Fruit fly (Drosophila melanogaster): Measurements from ENCODE around the gene dnc.
A peak's percentile ranks its signal among the peaks of the same experiment; 100 is the strongest.

Gene dnc

DNA sequence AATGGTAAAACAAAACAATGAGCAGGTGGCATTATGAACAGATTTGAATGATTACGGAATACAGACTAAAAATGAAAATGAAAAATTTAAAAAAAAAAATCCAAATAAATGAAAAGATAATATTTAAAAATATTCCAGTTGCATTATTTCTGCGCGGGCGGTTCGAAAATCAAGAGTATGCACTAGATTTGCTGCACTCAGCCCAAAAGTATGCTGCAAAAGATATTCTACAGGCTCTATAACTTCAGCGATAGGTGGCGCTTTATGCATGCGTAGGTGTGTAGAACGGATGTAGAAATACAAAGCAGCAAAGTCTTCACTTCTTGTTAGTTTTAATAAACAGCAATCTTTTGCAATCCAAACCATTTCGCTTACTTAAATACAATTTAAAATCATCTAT lies 167.4 kb downstream of the dnc start:
- TF ChIP-seq Myc (optimal IDR thresholded peaks at IDR 0.05) (peak; percentile 73), brk (GFP tag; optimal IDR thresholded peaks at IDR 0.05) (peak; percentile 7), Dif (GFP tag; optimal IDR thresholded peaks at IDR 0.05; ENCODE audit: partially characterized antibody) (no peak)

DNA sequence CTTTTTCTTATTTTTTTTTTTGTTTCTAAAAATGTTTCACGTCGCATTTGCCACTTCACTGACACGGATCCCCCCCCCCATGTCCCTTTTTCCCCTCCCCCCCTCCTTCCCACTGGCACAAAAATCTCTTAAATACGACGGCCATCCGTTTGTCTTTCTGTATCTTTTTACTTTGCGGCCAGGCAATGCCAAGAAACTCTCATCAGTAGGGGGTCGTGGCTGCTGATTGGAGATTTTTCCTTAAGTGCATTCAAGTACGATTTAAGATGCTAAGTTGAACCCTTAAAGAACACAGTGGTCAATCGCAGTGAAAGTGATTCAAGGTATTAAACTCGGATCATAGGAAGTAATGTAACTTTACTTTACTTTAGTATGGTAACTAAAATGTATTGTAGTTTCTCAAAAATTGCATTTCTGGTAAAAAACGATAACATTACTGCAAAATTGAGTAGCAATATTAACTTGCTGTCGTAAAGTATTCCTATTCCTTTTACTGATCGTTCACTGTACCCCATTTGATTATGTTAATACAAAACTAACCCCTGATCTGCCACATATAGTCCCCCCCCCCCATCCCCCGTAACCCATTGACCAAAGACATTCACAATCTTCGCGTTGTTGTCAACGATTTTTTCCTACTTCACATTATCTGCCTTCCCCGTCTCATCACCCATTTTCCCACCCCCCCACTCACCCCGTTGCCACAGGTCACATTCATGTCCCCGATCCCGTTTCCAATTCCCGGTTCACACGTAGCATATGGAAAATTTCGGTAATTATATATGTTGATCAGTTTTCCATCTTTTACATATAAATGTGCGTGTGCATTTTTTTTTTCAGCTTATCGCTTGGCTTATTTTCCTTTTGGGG lies 168.4 kb downstream of the dnc start:
- TF ChIP-seq psq (GFP tag; optimal IDR thresholded peaks at IDR 0.05), result no peak

DNA sequence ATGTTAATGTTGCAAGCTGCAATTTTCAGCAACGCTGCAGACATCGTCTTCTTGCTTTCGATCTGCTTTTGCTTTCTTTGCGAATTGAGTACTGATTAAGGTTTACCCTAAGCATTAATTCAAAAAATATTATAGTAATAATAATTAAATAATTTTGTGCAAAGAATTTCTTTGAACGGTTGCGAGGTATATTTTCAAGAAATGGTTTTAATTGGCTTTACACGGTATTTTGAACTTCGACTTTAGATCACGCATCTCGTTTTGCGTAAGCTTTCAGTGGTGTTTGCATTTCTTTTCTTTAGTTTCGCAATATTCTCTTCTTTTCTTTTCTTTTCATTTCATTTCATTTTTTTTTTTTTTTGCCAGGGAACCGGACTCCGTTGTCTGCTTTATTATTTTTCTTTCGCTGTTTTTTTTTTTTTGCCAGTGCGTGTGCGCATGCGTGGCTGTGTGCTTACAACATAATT lies 170.4 kb downstream of the dnc start:
- TF ChIP-seq lola (GFP tag; optimal IDR thresholded peaks at IDR 0.05), result no peak
- TF ChIP-seq dsf (GFP tag; optimal IDR thresholded peaks at IDR 0.05; ENCODE audit: borderline replicate concordance), result no peak
- no peak for TF ChIP-seq Mio (GFP tag; optimal IDR thresholded peaks at IDR 0.05)
- TF ChIP-seq dmrt93B (GFP tag; optimal IDR thresholded peaks at IDR 0.05), result peak; percentile 67
- TF ChIP-seq jim (GFP tag; optimal IDR thresholded peaks at IDR 0.05), result no peak
- TF ChIP-seq HLH106 (tag; optimal IDR thresholded peaks at IDR 0.05), result peak; percentile 86
- TF ChIP-seq Vsx2 (GFP tag; optimal IDR thresholded peaks at IDR 0.05; ENCODE audit: partially characterized antibody), result no peak
- no peak for TF ChIP-seq GATAd (GFP tag; optimal IDR thresholded peaks at IDR 0.05)
- TF ChIP-seq rgr (GFP tag; optimal IDR thresholded peaks at IDR 0.05), result peak; percentile 82
- no peak for TF ChIP-seq N (GFP tag; optimal IDR thresholded peaks at IDR 0.05)
- TF ChIP-seq sage (GFP tag; optimal IDR thresholded peaks at IDR 0.05), result peak; percentile 77
- peak; percentile 60 for TF ChIP-seq ey (GFP tag; optimal IDR thresholded peaks at IDR 0.05)
- TF ChIP-seq Dfd (GFP tag; optimal IDR thresholded peaks at IDR 0.05), result no peak
- peak; percentile 76 for TF ChIP-seq h (GFP tag; optimal IDR thresholded peaks at IDR 0.05)
- TF ChIP-seq pan (optimal IDR thresholded peaks at IDR 0.05), result no peak
- no peak for TF ChIP-seq Jra (GFP tag; optimal IDR thresholded peaks at IDR 0.05)
- TF ChIP-seq br (GFP tag; optimal IDR thresholded peaks at IDR 0.05), result peak; percentile 59
- TF ChIP-seq CG9705 (GFP tag; optimal IDR thresholded peaks at IDR 0.05), result no peak
- no peak for TF ChIP-seq Myc (optimal IDR thresholded peaks at IDR 0.05)
- peak; percentile 87 for TF ChIP-seq Sp1 (GFP tag; optimal IDR thresholded peaks at IDR 0.05)
- TF ChIP-seq dl (GFP tag; optimal IDR thresholded peaks at IDR 0.05; ENCODE audit: insufficient read depth in 1 of 2, partially characterized antibody in 2 of 2), result no peak
- TF ChIP-seq foxo (GFP tag; optimal IDR thresholded peaks at IDR 0.05), result peak in 1 of 2 experiments; percentile 86
- no peak for TF ChIP-seq Hr83 (GFP tag; optimal IDR thresholded peaks at IDR 0.05; ENCODE audit: poor library complexity, severe bottlenecking)
- TF ChIP-seq CG32264 (GFP tag; optimal IDR thresholded peaks at IDR 0.05), result peak; percentile 5
- TF ChIP-seq usp (GFP tag; optimal IDR thresholded peaks at IDR 0.05), result no peak
- TF ChIP-seq sv (GFP tag; optimal IDR thresholded peaks at IDR 0.05), result no peak
- no peak for TF ChIP-seq Dif (GFP tag; optimal IDR thresholded peaks at IDR 0.05; ENCODE audit: partially characterized antibody)
- TF ChIP-seq OdsH (GFP tag; optimal IDR thresholded peaks at IDR 0.05), result peak; percentile 84
- no peak for TF ChIP-seq Hr78 (GFP tag; optimal IDR thresholded peaks at IDR 0.05)
- no peak for TF ChIP-seq Abd-B (GFP tag; optimal IDR thresholded peaks at IDR 0.05)
- peak; percentile 94 for TF ChIP-seq psq (GFP tag; optimal IDR thresholded peaks at IDR 0.05)
- TF ChIP-seq Hnf4 (GFP tag; optimal IDR thresholded peaks at IDR 0.05), result peak; percentile 73
- peak; percentile 38 for TF ChIP-seq tai (GFP tag; optimal IDR thresholded peaks at IDR 0.05)
- peak; percentile 81 for TF ChIP-seq brk (GFP tag; optimal IDR thresholded peaks at IDR 0.05)
- peak; percentile 69 for TF ChIP-seq woc (GFP tag; optimal IDR thresholded peaks at IDR 0.05)
- peak; percentile 50 for TF ChIP-seq CrebA (GFP tag; optimal IDR thresholded peaks at IDR 0.05; ENCODE audit: borderline replicate concordance)
- peak; percentile 32 for TF ChIP-seq Rel (GFP tag; optimal IDR thresholded peaks at IDR 0.05)
- no peak for TF ChIP-seq Rel (tag; optimal IDR thresholded peaks at IDR 0.05)
- TF ChIP-seq fru (GFP tag; optimal IDR thresholded peaks at IDR 0.05), result peak; percentile 78

Measured in whole organism, wandering third instar larva.